Worm (Caenorhabditis elegans) whole organism, L3 larva: ENCODE results near the gene F21C10.18.

ENCODE experiments used
- ZK546.5 ChIP-seq: sonication (generic microtip); optimal IDR thresholded peaks from 2 replicates; lab custom pipeline; 2017; ENCODE audit warnings: missing biosample characterization, missing genetic modification characterization
- aly-2 ChIP-seq: fragments of 150-350 bp; optimal IDR thresholded peaks from 2 replicates; lab custom pipeline; 2014; ENCODE audit warnings: missing biosample characterization, missing genetic modification characterization
- ama-1 ChIP-seq: fragments of 150-350 bp; optimal IDR thresholded peaks from 2 replicates; lab custom pipeline; 2018
- ceh-16 ChIP-seq: sonication (generic microtip); optimal IDR thresholded peaks from 2 replicates; lab custom pipeline; 2017; ENCODE audit warnings: missing biosample characterization, missing genetic modification characterization
- ceh-28 ChIP-seq: fragments of 150-350 bp; optimal IDR thresholded peaks from 2 replicates; lab custom pipeline; 2014; ENCODE audit warnings: missing biosample characterization, missing genetic modification reagents, missing genetic modification characterization
- ceh-82 ChIP-seq: fragments of 150-350 bp; optimal IDR thresholded peaks from 2 replicates; lab custom pipeline; 2014; ENCODE audit warnings: missing biosample characterization, missing genetic modification characterization
- ceh-9 ChIP-seq: sonication (generic microtip); optimal IDR thresholded peaks from 2 replicates; lab custom pipeline; 2018; ENCODE audit warnings: missing biosample characterization, missing genetic modification characterization
- daf-12 ChIP-seq: fragments of 150-350 bp; optimal IDR thresholded peaks from 2 replicates; lab custom pipeline; 2014; ENCODE audit warnings: missing biosample characterization, missing genetic modification reagents, missing genetic modification characterization
- egl-27 ChIP-seq: sonication (generic microtip); optimal IDR thresholded peaks from 4 replicates; lab custom pipeline; 2017; ENCODE audit warnings: missing biosample characterization, missing genetic modification reagents, missing genetic modification characterization
- egl-5 ChIP-seq: fragments of 150-350 bp; optimal IDR thresholded peaks from 2 replicates; lab custom pipeline; 2017; ENCODE audit warnings: missing biosample characterization, missing genetic modification reagents, missing genetic modification characterization, inconsistent platforms
- elt-2 ChIP-seq: sonication (generic microtip); optimal IDR thresholded peaks from 2 replicates; lab custom pipeline; 2016; ENCODE audit warnings: missing genetic modification reagents, mild to moderate bottlenecking, missing genetic modification characterization, missing compliant biosample characterization
- eor-1 ChIP-seq, 2 experiments: fragments of 150-350 bp; optimal IDR thresholded peaks; 2 replicates each; lab custom pipeline; 2014 to 2018; ENCODE audit warnings: missing biosample characterization in 2 of 2, missing genetic modification characterization in 2 of 2
- fkh-10 ChIP-seq: sonication (generic microtip); optimal IDR thresholded peaks from 2 replicates; lab custom pipeline; 2017; ENCODE audit warnings: missing biosample characterization, missing genetic modification reagents, missing genetic modification characterization
- fkh-2 ChIP-seq: fragments of 150-350 bp; optimal IDR thresholded peaks from 2 replicates; lab custom pipeline; 2014; ENCODE audit warnings: missing biosample characterization, missing genetic modification reagents, missing genetic modification characterization
- fos-1 ChIP-seq: fragments of 150-350 bp; optimal IDR thresholded peaks from 2 replicates; lab custom pipeline; 2014; ENCODE audit warnings: missing biosample characterization, missing genetic modification characterization
- hmg-11 ChIP-seq: sonication (generic microtip); optimal IDR thresholded peaks from 2 replicates; lab custom pipeline; 2016; ENCODE audit warnings: missing genetic modification characterization, missing compliant biosample characterization
- jun-1 ChIP-seq: fragments of 150-350 bp; optimal IDR thresholded peaks from 2 replicates; lab custom pipeline; 2014; ENCODE audit warnings: missing biosample characterization, missing genetic modification reagents, missing genetic modification characterization
- lin-15B ChIP-seq: fragments of 150-350 bp; optimal IDR thresholded peaks from 2 replicates; lab custom pipeline; 2014; ENCODE audit warnings: missing biosample characterization, missing genetic modification characterization
- lin-39 ChIP-seq: fragments of 150-350 bp; optimal IDR thresholded peaks from 2 replicates; lab custom pipeline; 2018; ENCODE audit warnings: missing biosample characterization, missing genetic modification reagents, missing genetic modification characterization
- lsy-12 ChIP-seq: sonication (generic microtip); optimal IDR thresholded peaks from 2 replicates; lab custom pipeline; 2016; ENCODE audit warnings: mild to moderate bottlenecking, missing genetic modification characterization, missing compliant biosample characterization
- mdl-1 ChIP-seq: fragments of 150-350 bp; optimal IDR thresholded peaks from 2 replicates; lab custom pipeline; 2014; ENCODE audit warnings: missing biosample characterization, missing genetic modification characterization
- mml-1 ChIP-seq: fragments of 150-350 bp; sonication (generic microtip); optimal IDR thresholded peaks from 3 replicates; lab custom pipeline; 2014; ENCODE audit warnings: missing biosample characterization, missing genetic modification characterization
- nfya-1 ChIP-seq: sonication (generic microtip); optimal IDR thresholded peaks from 2 replicates; lab custom pipeline; 2017; ENCODE audit warnings: missing genetic modification characterization, mild to moderate bottlenecking, missing compliant biosample characterization, antibody characterized with exemption, moderate library complexity; ENCODE audit not compliant: insufficient read depth
- nhr-11 ChIP-seq: fragments of 150-350 bp; optimal IDR thresholded peaks from 2 replicates; lab custom pipeline; 2014; ENCODE audit warnings: missing biosample characterization, missing genetic modification characterization
- nhr-12 ChIP-seq: fragments of 150-350 bp; optimal IDR thresholded peaks from 2 replicates; lab custom pipeline; 2014; ENCODE audit warnings: missing biosample characterization, missing genetic modification characterization
- nhr-23 ChIP-seq: fragments of 150-350 bp; optimal IDR thresholded peaks from 2 replicates; lab custom pipeline; 2014; ENCODE audit warnings: missing biosample characterization, missing genetic modification reagents, missing genetic modification characterization
- nhr-237 ChIP-seq: fragments of 150-350 bp; optimal IDR thresholded peaks from 2 replicates; lab custom pipeline; 2014; ENCODE audit warnings: missing biosample characterization, missing genetic modification characterization
- nhr-25 ChIP-seq: sonication (generic microtip); optimal IDR thresholded peaks from 2 replicates; lab custom pipeline; 2017; ENCODE audit warnings: missing biosample characterization, missing genetic modification characterization
- nhr-28 ChIP-seq: fragments of 150-350 bp; optimal IDR thresholded peaks from 2 replicates; lab custom pipeline; 2014; ENCODE audit warnings: missing biosample characterization, missing genetic modification characterization
- nhr-43 ChIP-seq: sonication (generic microtip); optimal IDR thresholded peaks from 2 replicates; lab custom pipeline; 2016; ENCODE audit warnings: mild to moderate bottlenecking, missing genetic modification characterization, missing compliant biosample characterization; ENCODE audit not compliant: poor library complexity, severe bottlenecking
- nhr-67 ChIP-seq: fragments of 150-350 bp; optimal IDR thresholded peaks from 2 replicates; lab custom pipeline; 2014; ENCODE audit warnings: missing biosample characterization, missing genetic modification characterization
- nhr-76 ChIP-seq: fragments of 150-350 bp; sonication (generic microtip); optimal IDR thresholded peaks from 5 replicates; lab custom pipeline; 2014; ENCODE audit warnings: missing biosample characterization, missing genetic modification characterization
- nhr-77 ChIP-seq: fragments of 150-350 bp; optimal IDR thresholded peaks from 2 replicates; lab custom pipeline; 2014; ENCODE audit warnings: missing biosample characterization, missing genetic modification characterization
- pha-4 ChIP-seq: fragments of 150-350 bp; optimal IDR thresholded peaks from 2 replicates; lab custom pipeline; 2014; ENCODE audit warnings: missing biosample characterization, missing genetic modification reagents, missing genetic modification characterization
- pqm-1 ChIP-seq: fragments of 150-350 bp; optimal IDR thresholded peaks from 2 replicates; lab custom pipeline; 2017; ENCODE audit warnings: missing biosample characterization, missing genetic modification characterization, inconsistent platforms
- sea-2 ChIP-seq: fragments of 150-350 bp; sonication (generic microtip); optimal IDR thresholded peaks from 4 replicates; lab custom pipeline; 2014; ENCODE audit warnings: missing biosample characterization, missing genetic modification reagents, missing genetic modification characterization
- skn-1 ChIP-seq: fragments of 150-350 bp; optimal IDR thresholded peaks from 2 replicates; lab custom pipeline; 2014; ENCODE audit warnings: missing biosample characterization, missing genetic modification characterization
- snpc-4 ChIP-seq: fragments of 150-350 bp; optimal IDR thresholded peaks from 2 replicates; lab custom pipeline; 2014; ENCODE audit warnings: missing biosample characterization, missing genetic modification characterization
- tbx-2 ChIP-seq: sonication (generic microtip); optimal IDR thresholded peaks from 2 replicates; lab custom pipeline; 2016; ENCODE audit warnings: mild to moderate bottlenecking, missing genetic modification characterization, missing compliant biosample characterization
- unc-39 ChIP-seq: sonication (generic microtip); optimal IDR thresholded peaks from 4 replicates; lab custom pipeline; 2017; ENCODE audit warnings: missing biosample characterization, missing genetic modification characterization
- ztf-11 ChIP-seq: fragments of 150-350 bp; optimal IDR thresholded peaks from 2 replicates; lab custom pipeline; 2014; ENCODE audit warnings: missing biosample characterization, missing genetic modification characterization

The F21C10.18 gene

ce11 chrV:9078067-9078581 is 30.2 kb upstream of the F21C10.18 start:
- TF ChIP-seq snpc-4 (tag; lab: Kevin White, UChicago): no peak
- peak; percentile 56 for TF ChIP-seq nhr-23 (tag; lab: Kevin White, UChicago)
- TF ChIP-seq ama-1 (lab: Kevin White, UChicago): no peak
- TF ChIP-seq ceh-16 (tag; lab: Kevin White, UChicago): no peak

DNA sequence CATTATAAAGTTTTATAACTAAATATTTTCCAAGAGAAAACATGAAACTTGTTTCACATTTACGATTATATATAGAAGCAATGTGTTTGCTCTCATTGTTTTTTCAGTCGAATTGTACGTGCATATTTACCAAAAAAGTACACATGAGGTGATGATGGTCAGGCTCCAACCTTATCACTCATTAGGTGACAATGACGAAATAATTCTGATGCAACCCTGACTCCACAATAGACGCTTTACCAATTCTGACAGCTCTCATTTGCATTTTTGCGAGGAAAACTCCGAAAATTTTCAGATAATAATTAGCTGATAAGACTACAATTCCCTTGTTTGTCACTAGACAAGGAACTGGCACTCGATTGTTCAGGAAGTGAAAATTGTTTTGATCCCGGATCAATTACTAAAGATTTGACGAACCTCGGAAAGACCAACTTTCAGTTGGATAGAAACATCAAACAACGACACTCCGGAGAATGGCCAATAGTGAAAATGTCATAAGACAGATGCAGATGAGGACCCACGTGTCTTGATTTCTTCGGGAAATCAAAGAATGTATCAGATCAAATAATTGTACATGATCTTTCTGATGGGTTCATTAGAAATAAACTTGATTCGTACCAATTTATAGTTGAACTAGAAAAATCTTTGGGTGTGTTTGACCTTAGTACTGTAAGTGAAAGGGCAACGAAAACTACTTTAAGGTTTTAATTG is 29.3 kb upstream of the F21C10.18 start:
- no peak for TF ChIP-seq nhr-76 (tag; lab: Kevin White, UChicago)
- TF ChIP-seq nhr-77 (tag; lab: Kevin White, UChicago): no peak
- peak; percentile 1 for TF ChIP-seq nhr-25 (tag; lab: Kevin White, UChicago)
- no peak for TF ChIP-seq nhr-23 (tag; lab: Kevin White, UChicago)
- no peak for TF ChIP-seq egl-27 (tag; lab: Kevin White, UChicago)
- peak; percentile 3 for TF ChIP-seq nfya-1
- peak; percentile 46 for TF ChIP-seq nhr-43 (tag; lab: Kevin White, UChicago)
- TF ChIP-seq mdl-1 (tag; lab: Kevin White, UChicago): no peak
- no peak for TF ChIP-seq fkh-2 (tag; lab: Kevin White, UChicago)
- no peak for TF ChIP-seq tbx-2 (tag; lab: Kevin White, UChicago)
- no peak for TF ChIP-seq hmg-11 (tag; lab: Kevin White, UChicago)
- no peak for TF ChIP-seq ceh-9
- no peak for TF ChIP-seq fos-1 (tag; lab: Kevin White, UChicago)
- no peak for TF ChIP-seq fkh-10 (GFP tag; lab: Kevin White, UChicago)
- TF ChIP-seq ztf-11 (tag; lab: Kevin White, UChicago): no peak
- TF ChIP-seq nhr-28 (tag; lab: Kevin White, UChicago): no peak
- TF ChIP-seq nhr-237 (tag; lab: Kevin White, UChicago): no peak
- peak; percentile 43 for TF ChIP-seq skn-1 (tag; lab: Kevin White, UChicago)
- no peak for TF ChIP-seq nhr-12 (tag; lab: Kevin White, UChicago)
- TF ChIP-seq mml-1 (tag; lab: Kevin White, UChicago): no peak
- no peak for TF ChIP-seq lin-39
- TF ChIP-seq ceh-28 (tag; lab: Kevin White, UChicago): no peak
- TF ChIP-seq pqm-1: peak; percentile 68
- TF ChIP-seq aly-2 (tag; lab: Kevin White, UChicago): no peak
- TF ChIP-seq eor-1 (tag; optimal IDR thresholded peaks at IDR 0.05; lab: Kevin White, UChicago): no peak
- TF ChIP-seq jun-1 (tag; lab: Kevin White, UChicago): peak; percentile 8
- TF ChIP-seq unc-39 (tag; lab: Kevin White, UChicago): no peak
- no peak for TF ChIP-seq sea-2 (GFP tag; lab: Kevin White, UChicago)
- no peak for TF ChIP-seq nhr-11 (tag; lab: Kevin White, UChicago)
- TF ChIP-seq nhr-67 (tag; lab: Kevin White, UChicago): no peak
- TF ChIP-seq elt-2: peak; percentile 95
- no peak for TF ChIP-seq egl-5 (tag; lab: Kevin White, UChicago)
- TF ChIP-seq ceh-82: no peak
- no peak for TF ChIP-seq ZK546.5 (tag; lab: Kevin White, UChicago)
- TF ChIP-seq lin-15B: no peak
- no peak for TF ChIP-seq daf-12 (tag; lab: Kevin White, UChicago)
- TF ChIP-seq, all 47 proteins: peak for 7

DNA sequence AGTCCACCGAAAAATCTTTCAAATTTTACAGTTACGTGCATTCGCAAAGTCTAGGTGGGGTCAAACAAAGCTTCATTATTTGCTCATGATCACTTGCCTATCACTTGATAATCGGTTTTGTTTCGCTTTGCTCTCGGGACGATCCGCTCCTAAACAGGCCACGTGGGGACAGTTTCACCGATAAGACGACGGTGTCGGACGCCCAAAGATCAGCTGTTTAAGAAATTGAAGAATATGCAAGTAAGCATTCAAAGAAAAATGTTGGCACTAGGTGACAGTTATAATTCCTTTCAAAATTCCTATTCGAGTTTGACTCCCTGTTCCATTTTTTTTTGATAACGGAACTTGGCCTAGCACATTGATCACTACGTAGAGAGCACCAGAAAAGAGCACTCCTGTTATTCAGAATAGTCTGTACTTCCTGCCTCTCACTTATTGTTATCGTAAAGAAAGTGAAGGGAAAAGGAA is 28.3 kb upstream of the F21C10.18 start:
- TF ChIP-seq pqm-1 (peak; percentile 93), nhr-23 (tag; lab: Kevin White, UChicago) (no peak), elt-2 (peak; percentile 99), jun-1 (tag; lab: Kevin White, UChicago) (peak; percentile 68), pha-4 (tag; lab: Kevin White, UChicago) (peak; percentile 62), lsy-12 (tag; lab: Kevin White, UChicago) (no peak)
